Worm (Caenorhabditis elegans) whole organism, L4/young adult: ENCODE results near the gene T20D4.7.

Source experiments
- W03F9.2 ChIP-seq: fragments of 150-350 bp; optimal IDR thresholded peaks from 2 replicates; lab custom pipeline; 2014; ENCODE audit warnings: missing biosample characterization, missing genetic modification characterization
- dao-5 ChIP-seq: sonication (generic microtip); optimal IDR thresholded peaks from 2 replicates; lab custom pipeline; 2016; ENCODE audit warnings: missing genotype, missing genetic modification characterization, moderate library complexity, missing compliant biosample characterization
- him-1 ChIP-seq: sonication (generic microtip); optimal IDR thresholded peaks from 2 replicates; lab custom pipeline; 2016; ENCODE audit warnings: missing genotype, missing genetic modification reagents, missing genetic modification characterization, missing compliant biosample characterization

Gene T20D4.7

ce11 chrV:3455135-3455747, 46.5 kb downstream of the T20D4.7 start:
- TF ChIP-seq dao-5 (no peak), him-1 (tag; lab: Kevin White, UChicago) (no peak), W03F9.2 (tag; lab: Kevin White, UChicago) (no peak)
